Worm (Caenorhabditis elegans): ENCODE data around the gene srx-7.

The srx-7 gene

DNA sequence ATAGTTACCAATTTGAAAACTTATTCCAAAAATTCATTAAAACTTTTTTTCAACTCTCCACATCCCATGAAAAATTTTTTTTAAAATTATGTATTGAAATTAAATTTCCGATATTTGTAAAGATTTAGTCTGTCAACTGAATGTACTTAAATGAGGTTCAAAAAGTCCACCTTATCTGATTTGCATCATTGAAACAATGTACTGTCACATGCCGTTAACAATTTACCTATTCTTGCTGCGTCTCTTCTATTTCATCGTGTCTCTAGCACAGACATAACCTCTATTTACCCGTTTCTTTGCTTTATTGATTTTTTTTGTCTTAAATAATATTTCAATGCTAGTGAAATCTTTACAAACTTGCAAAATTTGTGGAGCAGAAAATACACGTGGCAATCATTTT, 50.2 kb downstream of the srx-7 start, which contains the start of gene nhr-90:
nhr-90 (plus strand) TSS at position 296 of the 400 bp plus-strand sequence.
- TF ChIP-seq ets-4 (tag; optimal IDR thresholded peaks at IDR 0.05) (no peak), ceh-22 (tag; optimal IDR thresholded peaks at IDR 0.05) (no peak), pha-2 (tag; optimal IDR thresholded peaks at IDR 0.05) (no peak), pha-4 (tag; optimal IDR thresholded peaks at IDR 0.05) (no peak), nhr-11 (tag; optimal IDR thresholded peaks at IDR 0.05) (no peak), K02D7.2 (tag; optimal IDR thresholded peaks at IDR 0.05) (no peak), eyg-1 (tag; optimal IDR thresholded peaks at IDR 0.05) (no peak), ztf-16 (tag; optimal IDR thresholded peaks at IDR 0.05) (no peak)
